Fruit fly (Drosophila melanogaster) whole organism, embryonic: ENCODE measurements around the gene CG43273.

Experiments used
- Atf3 ChIP-seq: fragments of 200-800 bp; sonication (Bioruptor generic); optimal IDR thresholded peaks from 3 replicates; lab custom pipeline; 2016; ENCODE audit warnings: missing biosample characterization, missing genetic modification characterization
- B-H2 ChIP-seq: fragments of 200-800 bp; sonication (Bioruptor generic); optimal IDR thresholded peaks from 2 replicates; lab custom pipeline; 2018; ENCODE audit warnings: missing biosample characterization, mild to moderate bottlenecking, missing genetic modification characterization
- CG11456 ChIP-seq: fragments of 200-800 bp; sonication (Bioruptor generic); IDR thresholded peaks from 3 replicates; pipeline ENCODE4 v1.3.6; 2022; ENCODE audit warnings: missing biosample characterization, missing genetic modification characterization
- CG12769 ChIP-seq: fragments of 200-800 bp; sonication (Bioruptor generic); optimal IDR thresholded peaks from 2 replicates; lab custom pipeline; 2019; ENCODE audit warnings: missing biosample characterization, mild to moderate bottlenecking, missing genetic modification characterization, moderate library complexity
- CG13123 ChIP-seq: fragments of 200-800 bp; sonication (Bioruptor generic); optimal IDR thresholded peaks from 2 replicates; lab custom pipeline; 2016; ENCODE audit warnings: missing biosample characterization, missing genetic modification characterization
- CG13287 ChIP-seq: fragments of 200-800 bp; sonication (Bioruptor generic); IDR thresholded peaks from 2 replicates; pipeline ENCODE4 v1.3.6; 2022; ENCODE audit warnings: missing biosample characterization, missing genetic modification characterization; ENCODE audit not compliant: partially characterized antibody
- CG14710 ChIP-seq: fragments of 200-800 bp; sonication (Bioruptor generic); optimal IDR thresholded peaks from 3 replicates; lab custom pipeline; 2019; ENCODE audit warnings: missing biosample characterization, mild to moderate bottlenecking, missing genetic modification characterization, moderate library complexity
- CG1603 ChIP-seq: fragments of 200-800 bp; sonication (Bioruptor generic); optimal IDR thresholded peaks from 2 replicates; lab custom pipeline; 2019; ENCODE audit warnings: missing biosample characterization, mild to moderate bottlenecking, missing genetic modification characterization, moderate library complexity
- CG17186 ChIP-seq: fragments of 200-800 bp; sonication (Bioruptor generic); optimal IDR thresholded peaks from 3 replicates; lab custom pipeline; 2017; ENCODE audit warnings: missing biosample characterization, missing genetic modification reagents, missing genetic modification characterization
- CG17359 ChIP-seq: fragments of 200-800 bp; sonication (Bioruptor generic); optimal IDR thresholded peaks from 3 replicates; lab custom pipeline; 2018; ENCODE audit warnings: missing biosample characterization, mild to moderate bottlenecking, missing genetic modification characterization, moderate library complexity
- CG18011 ChIP-seq: fragments of 200-800 bp; sonication (Bioruptor generic); optimal IDR thresholded peaks from 2 replicates; lab custom pipeline; 2017; ENCODE audit warnings: missing biosample characterization, missing genetic modification characterization, mild to moderate bottlenecking, moderate library complexity, missing genotype
- CG18476 ChIP-seq: fragments of 200-800 bp; sonication (Bioruptor generic); optimal IDR thresholded peaks from 2 replicates; lab custom pipeline; 2016; ENCODE audit warnings: missing biosample characterization, mild to moderate bottlenecking, missing genetic modification characterization
- CG2678 ChIP-seq: fragments of 200-800 bp; sonication (Bioruptor generic); optimal IDR thresholded peaks from 3 replicates; lab custom pipeline; 2019; ENCODE audit warnings: missing biosample characterization, mild to moderate bottlenecking, missing genetic modification characterization, moderate library complexity
- CG2875 ChIP-seq: fragments of 200-800 bp; sonication (Bioruptor generic); optimal IDR thresholded peaks from 2 replicates; lab custom pipeline; 2017; ENCODE audit warnings: missing biosample characterization, mild to moderate bottlenecking, missing genetic modification characterization, missing genetic modification reagents
- CG3163 ChIP-seq: fragments of 200-800 bp; sonication (Bioruptor generic); optimal IDR thresholded peaks from 3 replicates; lab custom pipeline; 2016; ENCODE audit warnings: missing biosample characterization, missing genetic modification characterization
- CG3847 ChIP-seq: fragments of 200-800 bp; sonication (Bioruptor generic); IDR thresholded peaks from 2 replicates; pipeline ENCODE4 v1.3.6; 2022; ENCODE audit warnings: missing biosample characterization, missing genetic modification characterization
- CG4424 ChIP-seq: fragments of 200-800 bp; sonication (Bioruptor generic); optimal IDR thresholded peaks from 3 replicates; lab custom pipeline; 2016; ENCODE audit warnings: missing biosample characterization, missing genetic modification characterization
- CG4617 ChIP-seq: fragments of 200-800 bp; sonication (Bioruptor generic); optimal IDR thresholded peaks from 3 replicates; lab custom pipeline; 2016; ENCODE audit warnings: missing biosample characterization, missing genetic modification characterization, borderline replicate concordance
- CG6175 ChIP-seq: fragments of 200-800 bp; sonication (Bioruptor generic); IDR thresholded peaks from 3 replicates; pipeline ENCODE4 v1.3.6; 2022; ENCODE audit warnings: missing biosample characterization, missing genetic modification characterization
- CG7745 ChIP-seq: fragments of 200-800 bp; sonication (Bioruptor generic); optimal IDR thresholded peaks from 2 replicates; lab custom pipeline; 2018; ENCODE audit warnings: missing biosample characterization, mild to moderate bottlenecking, missing genetic modification characterization, moderate library complexity
- CG8478 ChIP-seq: fragments of >200 bp; optimal IDR thresholded peaks from 2 replicates; lab custom pipeline; 2018
- Deaf1 ChIP-seq: fragments of 200-800 bp; optimal IDR thresholded peaks from 3 replicates; lab custom pipeline; 2019; ENCODE audit warnings: missing biosample characterization, mild to moderate bottlenecking, missing genetic modification characterization, moderate library complexity
- Dip3 ChIP-seq: fragments of 200-800 bp; sonication (Bioruptor generic); optimal IDR thresholded peaks from 3 replicates; lab custom pipeline; 2016; ENCODE audit warnings: missing biosample characterization, missing genetic modification characterization
- Doc2 ChIP-seq: fragments of 200-800 bp; sonication (Bioruptor generic); IDR thresholded peaks from 2 replicates; pipeline ENCODE4 v1.3.6; 2022; ENCODE audit warnings: missing biosample characterization, missing genetic modification characterization
- Ets97D ChIP-seq: fragments of 200-800 bp; sonication (Bioruptor generic); optimal IDR thresholded peaks from 3 replicates; lab custom pipeline; 2016; ENCODE audit warnings: missing biosample characterization, missing genetic modification characterization
- HLH4C ChIP-seq: fragments of 200-800 bp; sonication (Bioruptor generic); IDR thresholded peaks from 3 replicates; pipeline ENCODE4 v1.3.6; 2022; ENCODE audit warnings: missing biosample characterization, missing genetic modification characterization; ENCODE audit not compliant: partially characterized antibody
- Scr ChIP-seq: fragments of 200-800 bp; sonication (Bioruptor generic); IDR thresholded peaks from 2 replicates; pipeline ENCODE4 v1.3.6; 2022; ENCODE audit warnings: missing biosample characterization, missing genetic modification characterization; ENCODE audit not compliant: partially characterized antibody
- Sin3A ChIP-seq: fragments of >200 bp; optimal IDR thresholded peaks from 2 replicates; lab custom pipeline; 2018
- Sox100B ChIP-seq: fragments of 200-800 bp; sonication (Bioruptor generic); optimal IDR thresholded peaks from 3 replicates; lab custom pipeline; 2018; ENCODE audit warnings: missing biosample characterization, mild to moderate bottlenecking, missing genetic modification characterization
- TFAM ChIP-seq: fragments of 200-800 bp; sonication (Bioruptor generic); optimal IDR thresholded peaks from 2 replicates; lab custom pipeline; 2017; ENCODE audit warnings: missing biosample characterization, missing genetic modification characterization, inconsistent platforms
- abd-A ChIP-seq: fragments of 200-800 bp; sonication (Bioruptor generic); optimal IDR thresholded peaks from 3 replicates; lab custom pipeline; 2019; ENCODE audit warnings: missing biosample characterization, mild to moderate bottlenecking, missing genetic modification characterization, moderate library complexity
- cad ChIP-seq: fragments of >200 bp; optimal IDR thresholded peaks from 2 replicates; lab custom pipeline; 2017; ENCODE audit warnings: missing biosample characterization, missing genetic modification characterization
- chinmo ChIP-seq: fragments of 200-800 bp; sonication (Bioruptor generic); IDR thresholded peaks from 4 replicates; pipeline ENCODE4 v1.3.6; 2022; ENCODE audit warnings: missing biosample characterization, missing genetic modification characterization; ENCODE audit not compliant: partially characterized antibody
- corto ChIP-seq: fragments of 200-800 bp; sonication (Bioruptor generic); optimal IDR thresholded peaks from 2 replicates; lab custom pipeline; 2016; ENCODE audit warnings: missing biosample characterization, mild to moderate bottlenecking, missing genetic modification characterization, moderate library complexity
- dysf ChIP-seq: fragments of 200-800 bp; sonication (Bioruptor generic); IDR thresholded peaks from 3 replicates; pipeline ENCODE4 v1.3.6; 2022; ENCODE audit warnings: missing biosample characterization, missing genetic modification characterization
- esg ChIP-seq: fragments of 200-800 bp; sonication (Bioruptor generic); conservative IDR thresholded peaks from 2 replicates; pipeline ENCODE4 v1.3.6; 2022; ENCODE audit warnings: missing biosample characterization, missing genetic modification characterization
- eve ChIP-seq, 2 experiments: fragments of >200 bp; optimal IDR thresholded peaks; 2 replicates each; lab custom pipeline; 2017; ENCODE audit warnings: missing biosample characterization in 2 of 2, missing genetic modification characterization in 2 of 2
- ham ChIP-seq: fragments of 200-800 bp; sonication (Bioruptor generic); IDR thresholded peaks from 2 replicates; pipeline ENCODE4 v1.3.6; 2022; ENCODE audit warnings: missing biosample characterization, missing genetic modification characterization
- hth ChIP-seq: fragments of >200 bp; optimal IDR thresholded peaks from 2 replicates; lab custom pipeline; 2017; ENCODE audit warnings: inconsistent platforms
- inv ChIP-seq: fragments of 200-800 bp; sonication (Bioruptor generic); IDR thresholded peaks from 2 replicates; pipeline ENCODE4 v1.3.6; 2022; ENCODE audit warnings: missing biosample characterization, missing genetic modification characterization; ENCODE audit not compliant: partially characterized antibody
- jigr1 ChIP-seq: fragments of 200-800 bp; sonication (Bioruptor generic); IDR thresholded peaks from 3 replicates; pipeline ENCODE4 v1.3.6; 2022; ENCODE audit warnings: missing biosample characterization, missing genetic modification characterization
- kay ChIP-seq: fragments of 200-800 bp; sonication (Bioruptor generic); optimal IDR thresholded peaks from 2 replicates; lab custom pipeline; 2016; ENCODE audit warnings: missing biosample characterization, missing genetic modification characterization
- nerfin-1 ChIP-seq: fragments of 200-800 bp; sonication (Bioruptor generic); optimal IDR thresholded peaks from 3 replicates; lab custom pipeline; 2019; ENCODE audit warnings: missing biosample characterization, mild to moderate bottlenecking, missing genetic modification characterization, moderate library complexity
- otp ChIP-seq: fragments of 200-800 bp; sonication (Bioruptor generic); IDR thresholded peaks from 3 replicates; pipeline ENCODE4, ENCODE4 v1.3.6; 2022; ENCODE audit warnings: missing biosample characterization, missing genetic modification characterization
- pzg ChIP-seq: fragments of 200-800 bp; sonication (Bioruptor generic); optimal IDR thresholded peaks from 3 replicates; lab custom pipeline; 2018; ENCODE audit warnings: missing biosample characterization, mild to moderate bottlenecking, missing genetic modification characterization, moderate library complexity
- repo ChIP-seq: fragments of 200-800 bp; sonication (Bioruptor generic); optimal IDR thresholded peaks from 2 replicates; lab custom pipeline; 2016; ENCODE audit warnings: missing biosample characterization, missing genetic modification characterization
- schlank ChIP-seq: fragments of 200-800 bp; sonication (Bioruptor generic); optimal IDR thresholded peaks from 2 replicates; lab custom pipeline; 2018; ENCODE audit warnings: missing biosample characterization, mild to moderate bottlenecking, missing genetic modification characterization
- sens ChIP-seq: fragments of 200-800 bp; sonication (Bioruptor generic); peaks from one replicate; lab custom pipeline; 2016; ENCODE audit warnings: missing biosample characterization, missing genetic modification characterization
- sob ChIP-seq: fragments of 200-800 bp; sonication (Bioruptor generic); IDR thresholded peaks from 2 replicates; pipeline ENCODE4 v1.3.6; 2022; ENCODE audit warnings: missing biosample characterization, missing genetic modification characterization
- sr ChIP-seq: fragments of 200-800 bp; sonication (Bioruptor generic); IDR thresholded peaks from 3 replicates; pipeline ENCODE4 v1.3.6; 2022; ENCODE audit warnings: missing biosample characterization, missing genetic modification characterization

CG43273 gene

dm6 chr3R:24816993-24817854, 12.9 kb upstream of the CG43273 start, which contains the start of the genes CG5808 and Saf-B (continued):
- TF ChIP-seq nerfin-1 (tag; lab: Kevin White, UChicago) (peak; percentile 49), CG6175 (GFP tag; lab: Robert Waterston, UW) (no peak), CG2678 (tag; lab: Kevin White, UChicago) (no peak), schlank (tag; lab: Kevin White, UChicago) (no peak), dysf (peak; percentile 50; the same call in 2 of the 3 replicates), CG13123 (GFP tag; lab: Kevin White, UChicago) (no peak), B-H2 (no peak), CG11456 (no peak), ham (GFP tag; lab: Robert Waterston, UW) (no peak), Deaf1 (tag; lab: Kevin White, UChicago) (no peak), hth (lab: Kevin White, UChicago) (no peak), CG13287 (GFP tag; lab: Robert Waterston, UW) (peak; percentile 76), Dip3 (no peak), CG1603 (no peak), Sin3A (lab: Kevin White, UChicago) (no peak), CG17359 (tag; lab: Kevin White, UChicago) (no peak), inv (GFP tag; lab: Robert Waterston, UW) (peak; percentile 75), Doc2 (no peak), CG3847 (GFP tag; lab: Robert Waterston, UW) (peak; percentile 41; the same call in 1 of the 2 replicates), repo (no peak), CG12769 (tag; lab: Kevin White, UChicago) (no peak), sob (GFP tag; lab: Robert Waterston, UW) (peak; percentile 33; the same call in 1 of the 2 replicates), Atf3 (no peak), CG18011 (GFP tag; lab: Kevin White, UChicago) (no peak), CG4617 (peak; percentile 39), esg (GFP tag; lab: Robert Waterston, UW) (peak; percentile 33; the same call in 1 of the 2 replicates), sr (GFP tag; lab: Robert Waterston, UW) (no peak), jigr1 (GFP tag; lab: Robert Waterston, UW) (no peak), pzg (GFP tag; lab: Kevin White, UChicago) (peak; percentile 29), otp (GFP tag; lab: Robert Waterston, UW) (no peak), Sox100B (GFP tag; lab: Kevin White, UChicago) (no peak), kay (GFP tag; lab: Kevin White, UChicago) (peak; percentile 54), CG2875 (GFP tag; lab: Kevin White, UChicago) (no peak), sens (GFP tag; lab: Kevin White, UChicago) (peak; percentile 36), CG8478 (lab: Kevin White, UChicago) (no peak), CG18476 (GFP tag; lab: Kevin White, UChicago) (peak; percentile 59), CG17186 (GFP tag; lab: Kevin White, UChicago) (no peak), cad (no peak), eve (GFP tag; optimal IDR thresholded peaks at IDR 0.05; lab: Kevin White, UChicago) (no peak), abd-A (tag; lab: Kevin White, UChicago) (no peak), chinmo (0 out of 4 replicates have a peak, but pooled peaks have one; percentile 77), corto (GFP tag; lab: Kevin White, UChicago) (no peak), HLH4C (GFP tag; lab: Robert Waterston, UW) (peak; percentile 95), CG3163 (GFP tag; lab: Kevin White, UChicago) (no peak), CG4424 (GFP tag; lab: Kevin White, UChicago) (peak; percentile 58), TFAM (GFP tag; lab: Kevin White, UChicago) (no peak), Scr (GFP tag; lab: Robert Waterston, UW) (peak; percentile 86), CG14710 (tag; lab: Kevin White, UChicago) (peak; percentile 88), Ets97D (GFP tag; lab: Kevin White, UChicago) (peak; percentile 26), CG7745 (no peak)
